Fruit fly (Drosophila melanogaster) whole organism, embryonic: Measurements from ENCODE around the gene CG11836.

Source experiments
- BEAF-32 ChIP-seq: fragments of 200-800 bp; sonication (Bioruptor generic); optimal IDR thresholded peaks from 3 replicates; lab custom pipeline; 2017; ENCODE audit warnings: missing biosample characterization, missing genetic modification characterization, mild to moderate bottlenecking, moderate library complexity, missing genetic modification reagents
- CG10565 ChIP-seq: fragments of 200-800 bp; sonication (Bioruptor generic); optimal IDR thresholded peaks from 3 replicates; lab custom pipeline; 2016; ENCODE audit warnings: missing biosample characterization, mild to moderate bottlenecking, missing genetic modification characterization
- CG11093 ChIP-seq: fragments of 200-800 bp; sonication (Bioruptor generic); IDR thresholded peaks from 3 replicates; pipeline ENCODE4 v1.3.6; 2022; ENCODE audit warnings: missing biosample characterization, missing genetic modification characterization
- CG11456 ChIP-seq: fragments of 200-800 bp; sonication (Bioruptor generic); IDR thresholded peaks from 3 replicates; pipeline ENCODE4 v1.3.6; 2022; ENCODE audit warnings: missing biosample characterization, missing genetic modification characterization
- CG12769 ChIP-seq: fragments of 200-800 bp; sonication (Bioruptor generic); optimal IDR thresholded peaks from 2 replicates; lab custom pipeline; 2019; ENCODE audit warnings: missing biosample characterization, mild to moderate bottlenecking, missing genetic modification characterization, moderate library complexity
- CG14050 ChIP-seq: fragments of 200-800 bp; sonication (Bioruptor generic); IDR thresholded peaks from 3 replicates; pipeline ENCODE4 v1.3.6; 2022; ENCODE audit warnings: missing biosample characterization, missing genetic modification characterization
- CG15601 ChIP-seq: fragments of 200-800 bp; sonication (Bioruptor generic); optimal IDR thresholded peaks from 3 replicates; lab custom pipeline; 2019; ENCODE audit warnings: missing biosample characterization, mild to moderate bottlenecking, missing genetic modification characterization, moderate library complexity
- CG17802 ChIP-seq: fragments of 200-800 bp; sonication (Bioruptor generic); optimal IDR thresholded peaks from 2 replicates; lab custom pipeline; 2018; ENCODE audit warnings: missing biosample characterization, mild to moderate bottlenecking, missing genetic modification characterization, moderate library complexity
- CG18011 ChIP-seq: fragments of 200-800 bp; sonication (Bioruptor generic); optimal IDR thresholded peaks from 2 replicates; lab custom pipeline; 2017; ENCODE audit warnings: missing biosample characterization, missing genetic modification characterization, mild to moderate bottlenecking, moderate library complexity, missing genotype
- CG2116 ChIP-seq: fragments of 200-800 bp; sonication (Bioruptor generic); optimal IDR thresholded peaks from 3 replicates; lab custom pipeline; 2018; ENCODE audit warnings: missing biosample characterization, mild to moderate bottlenecking, missing genetic modification characterization
- CG2678 ChIP-seq: fragments of 200-800 bp; sonication (Bioruptor generic); optimal IDR thresholded peaks from 3 replicates; lab custom pipeline; 2019; ENCODE audit warnings: missing biosample characterization, mild to moderate bottlenecking, missing genetic modification characterization, moderate library complexity
- CG32532 ChIP-seq: fragments of 200-800 bp; sonication (Bioruptor generic); IDR thresholded peaks from 2 replicates; pipeline ENCODE4 v1.3.6; 2022; ENCODE audit warnings: missing biosample characterization, missing genetic modification characterization
- CG4328 ChIP-seq: fragments of 200-800 bp; sonication (Bioruptor generic); optimal IDR thresholded peaks from 3 replicates; lab custom pipeline; 2017; ENCODE audit warnings: missing biosample characterization, missing genetic modification reagents, missing genetic modification characterization
- CG43689 ChIP-seq: fragments of 200-800 bp; sonication (Bioruptor generic); IDR thresholded peaks from 2 replicates; pipeline ENCODE4 v1.3.6; 2022; ENCODE audit warnings: missing biosample characterization, missing genetic modification characterization
- CG5245 ChIP-seq: fragments of 200-800 bp; sonication (Bioruptor generic); optimal IDR thresholded peaks from 3 replicates; lab custom pipeline; 2016; ENCODE audit warnings: missing biosample characterization, missing genetic modification characterization
- CG6683 ChIP-seq: fragments of 200-800 bp; sonication (Bioruptor generic); optimal IDR thresholded peaks from 2 replicates; lab custom pipeline; 2017; ENCODE audit warnings: missing biosample characterization, mild to moderate bottlenecking, missing genetic modification characterization, missing genetic modification reagents
- CG7556 ChIP-seq: fragments of 200-800 bp; sonication (Bioruptor generic); optimal IDR thresholded peaks from 2 replicates; lab custom pipeline; 2017; ENCODE audit warnings: missing biosample characterization, mild to moderate bottlenecking, missing genetic modification characterization
- CG7786 ChIP-seq: fragments of 200-800 bp; sonication (Bioruptor generic); optimal IDR thresholded peaks from 2 replicates; lab custom pipeline; 2016; ENCODE audit warnings: missing biosample characterization, missing genetic modification characterization
- CG7928 ChIP-seq: fragments of 200-800 bp; sonication (Bioruptor generic); optimal IDR thresholded peaks from 2 replicates; lab custom pipeline; 2017; ENCODE audit warnings: missing biosample characterization, mild to moderate bottlenecking, missing genetic modification characterization
- CG7963 ChIP-seq: fragments of 200-800 bp; sonication (Bioruptor generic); IDR thresholded peaks from 3 replicates; pipeline ENCODE4 v1.3.6; 2022; ENCODE audit warnings: missing biosample characterization, missing genetic modification characterization; ENCODE audit not compliant: partially characterized antibody
- CG9876 ChIP-seq: fragments of 200-800 bp; sonication (Bioruptor generic); optimal IDR thresholded peaks from 2 replicates; lab custom pipeline; 2016; ENCODE audit warnings: missing biosample characterization, missing genetic modification characterization
- CoRest ChIP-seq: fragments of 200-800 bp; sonication (Bioruptor generic); optimal IDR thresholded peaks from 3 replicates; lab custom pipeline; 2018; ENCODE audit warnings: missing biosample characterization, mild to moderate bottlenecking, missing genetic modification characterization, moderate library complexity
- ERR ChIP-seq: fragments of 200-800 bp; sonication (Bioruptor generic); optimal IDR thresholded peaks from 2 replicates; lab custom pipeline; 2016; ENCODE audit warnings: missing biosample characterization, missing genetic modification characterization
- HLH3B ChIP-seq: fragments of 200-800 bp; sonication (Bioruptor generic); IDR thresholded peaks from 2 replicates; pipeline ENCODE4 v1.3.6; 2022; ENCODE audit warnings: missing biosample characterization, missing genetic modification characterization
- Hmx ChIP-seq: fragments of 200-800 bp; sonication (Bioruptor generic); optimal IDR thresholded peaks from 2 replicates; lab custom pipeline; 2016; ENCODE audit warnings: missing biosample characterization, missing genetic modification characterization
- NFAT ChIP-seq: fragments of 200-800 bp; sonication (Bioruptor generic); IDR thresholded peaks from 2 replicates; pipeline ENCODE4 v1.3.6; 2022; ENCODE audit warnings: missing biosample characterization, missing genetic modification characterization
- Oli ChIP-seq: fragments of 200-800 bp; sonication (Bioruptor generic); optimal IDR thresholded peaks from 2 replicates; lab custom pipeline; 2018; ENCODE audit warnings: missing biosample characterization, mild to moderate bottlenecking, missing genetic modification characterization, moderate library complexity
- Ravus ChIP-seq: fragments of 200-800 bp; sonication (Bioruptor generic); IDR thresholded peaks from 2 replicates; pipeline ENCODE4 v1.3.6; 2022; ENCODE audit warnings: missing biosample characterization, missing genetic modification characterization
- Side ChIP-seq: fragments of 200-800 bp; sonication (Bioruptor generic); optimal IDR thresholded peaks from 2 replicates; lab custom pipeline; 2016; ENCODE audit warnings: missing biosample characterization, missing genetic modification characterization
- Vsx1 ChIP-seq: fragments of 200-800 bp; sonication (Bioruptor generic); optimal IDR thresholded peaks from 2 replicates; lab custom pipeline; 2017; ENCODE audit warnings: missing biosample characterization, mild to moderate bottlenecking, missing genetic modification characterization, missing genetic modification reagents
- YL-1 ChIP-seq: fragments of 200-800 bp; sonication (Bioruptor generic); optimal IDR thresholded peaks from 3 replicates; lab custom pipeline; 2017; ENCODE audit warnings: missing biosample characterization, mild to moderate bottlenecking, missing genetic modification characterization
- amos ChIP-seq: fragments of 200-800 bp; sonication (Bioruptor generic); IDR thresholded peaks from 2 replicates; pipeline ENCODE4 v1.3.6; 2022; ENCODE audit warnings: missing biosample characterization, missing genetic modification characterization; ENCODE audit not compliant: partially characterized antibody
- aop ChIP-seq: fragments of 200-800 bp; sonication (Bioruptor generic); IDR thresholded peaks from 2 replicates; pipeline ENCODE4 v1.3.6; 2022; ENCODE audit warnings: missing biosample characterization, missing genetic modification characterization
- bcd ChIP-seq: fragments of 200-800 bp; sonication (Bioruptor generic); optimal IDR thresholded peaks from 2 replicates; lab custom pipeline; 2017; ENCODE audit warnings: missing biosample characterization, mild to moderate bottlenecking, missing genetic modification characterization
- bowl ChIP-seq: fragments of 200-800 bp; sonication (Bioruptor generic); IDR thresholded peaks from 2 replicates; pipeline ENCODE4 v1.3.6; 2022; ENCODE audit warnings: missing biosample characterization, missing genetic modification characterization
- crol ChIP-seq: fragments of 200-800 bp; sonication (Bioruptor generic); IDR thresholded peaks from 2 replicates; pipeline ENCODE4 v1.3.6; 2022; ENCODE audit warnings: missing biosample characterization, missing genetic modification characterization
- dan ChIP-seq: fragments of 200-800 bp; sonication (Bioruptor generic); IDR thresholded peaks from 2 replicates; pipeline ENCODE4 v1.3.6; 2022; ENCODE audit warnings: missing biosample characterization, missing genetic modification characterization
- dati ChIP-seq: fragments of 200-800 bp; sonication (Bioruptor generic); IDR thresholded peaks from 2 replicates; pipeline ENCODE4 v1.3.6; 2022; ENCODE audit warnings: missing biosample characterization, missing genetic modification characterization
- disco-r ChIP-seq: fragments of 200-800 bp; sonication (Bioruptor generic); optimal IDR thresholded peaks from 2 replicates; lab custom pipeline; 2016; ENCODE audit warnings: missing biosample characterization, missing genetic modification characterization
- ems ChIP-seq: fragments of 200-800 bp; sonication (Bioruptor generic); optimal IDR thresholded peaks from 3 replicates; lab custom pipeline; 2016; ENCODE audit warnings: missing biosample characterization, missing genetic modification characterization
- hb ChIP-seq: fragments of 200-800 bp; sonication (Bioruptor generic); IDR thresholded peaks from 3 replicates; pipeline ENCODE4 v1.3.6; 2022; ENCODE audit warnings: missing biosample characterization, missing genetic modification characterization; ENCODE audit not compliant: partially characterized antibody
- knrl ChIP-seq: fragments of 200-800 bp; sonication (Bioruptor generic); IDR thresholded peaks from 3 replicates; pipeline ENCODE4 v1.3.6; 2022; ENCODE audit warnings: missing biosample characterization, missing genetic modification characterization; ENCODE audit not compliant: partially characterized antibody
- nau ChIP-seq: fragments of 200-800 bp; sonication (Bioruptor generic); optimal IDR thresholded peaks from 3 replicates; lab custom pipeline; 2017; ENCODE audit warnings: missing biosample characterization, mild to moderate bottlenecking, missing genetic modification characterization, missing genetic modification reagents
- nom ChIP-seq: fragments of 200-800 bp; sonication (Bioruptor generic); optimal IDR thresholded peaks from 2 replicates; lab custom pipeline; 2017; ENCODE audit warnings: missing biosample characterization, missing genetic modification characterization, mild to moderate bottlenecking, moderate library complexity, missing genetic modification reagents
- phol ChIP-seq: fragments of 200-800 bp; sonication (Bioruptor generic); optimal IDR thresholded peaks from 3 replicates; lab custom pipeline; 2018; ENCODE audit warnings: missing biosample characterization, mild to moderate bottlenecking, missing genetic modification characterization, moderate library complexity
- run ChIP-seq: fragments of 200-800 bp; sonication (Bioruptor generic); optimal IDR thresholded peaks from 3 replicates; lab custom pipeline; 2018; ENCODE audit warnings: missing biosample characterization, mild to moderate bottlenecking, missing genetic modification characterization
- seq ChIP-seq: fragments of 200-800 bp; sonication (Bioruptor generic); IDR thresholded peaks from 2 replicates; pipeline ENCODE4 v1.3.6; 2022; ENCODE audit warnings: missing biosample characterization, missing genetic modification characterization
- tgo ChIP-seq: fragments of 200-800 bp; sonication (Bioruptor generic); IDR thresholded peaks from 3 replicates; pipeline ENCODE4 v1.3.6; 2022; ENCODE audit warnings: missing biosample characterization, missing genetic modification characterization
- wor ChIP-seq: fragments of 200-800 bp; sonication (Bioruptor generic); IDR thresholded peaks from 2 replicates; pipeline ENCODE4 v1.3.6; 2022; ENCODE audit warnings: missing biosample characterization, missing genetic modification characterization

CG11836 gene

DNA sequence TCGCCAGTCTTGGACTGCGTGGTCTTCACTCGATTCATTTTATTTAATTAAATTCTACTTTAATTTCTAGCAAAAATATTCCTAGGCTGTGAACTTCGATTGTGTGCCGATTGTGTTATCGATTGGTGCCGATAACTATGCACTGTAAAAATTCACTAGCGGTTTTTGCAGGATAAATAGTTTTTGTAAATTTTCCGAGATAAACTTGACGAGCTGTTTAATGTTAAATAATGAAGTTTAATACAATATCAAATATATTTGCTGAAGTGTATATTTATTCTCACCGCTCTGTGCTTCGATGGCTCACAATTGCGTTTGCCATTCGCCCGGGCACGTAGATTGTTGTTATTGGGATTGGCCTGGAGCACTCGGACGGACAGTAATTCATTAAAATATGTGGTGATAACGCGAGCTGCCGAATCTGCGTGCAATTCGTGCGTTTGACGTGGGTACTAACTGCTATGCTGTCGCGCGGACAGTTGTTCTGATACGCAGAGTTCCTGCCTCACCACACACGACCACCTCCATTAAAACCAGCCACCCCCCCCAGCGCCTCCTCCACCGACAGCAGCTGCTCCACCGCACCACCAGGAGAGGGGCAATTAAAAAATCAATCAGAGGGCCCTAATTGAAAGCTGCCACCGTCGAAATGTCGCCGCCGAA lies 45.9 kb upstream of the CG11836 start, which contains the start of the genes EMC6 and Hr96 (continued):
- peak; percentile 68 for TF ChIP-seq CG7928 (GFP tag; lab: Kevin White, UChicago)
- peak; percentile 67 for TF ChIP-seq CG10565 (GFP tag; lab: Kevin White, UChicago)
- TF ChIP-seq ems (GFP tag; lab: Kevin White, UChicago): peak; percentile 96
- TF ChIP-seq CoRest (tag; lab: Kevin White, UChicago): peak; percentile 94
- TF ChIP-seq CG15601 (tag; lab: Kevin White, UChicago): peak; percentile 84
- TF ChIP-seq nom (GFP tag; lab: Kevin White, UChicago): peak; percentile 80
- TF ChIP-seq BEAF-32: peak; percentile 66
- peak; percentile 75; the same call in 2 of the 3 replicates for TF ChIP-seq CG11093
- TF ChIP-seq Hmx (GFP tag; lab: Kevin White, UChicago): peak; percentile 75
- TF ChIP-seq Side (GFP tag; lab: Kevin White, UChicago): peak; percentile 92
- TF ChIP-seq CG11456 (GFP tag; lab: Robert Waterston, UW): peak; percentile 97
- peak; percentile 79 for TF ChIP-seq wor
- peak; percentile 87 for TF ChIP-seq Oli
- TF ChIP-seq NFAT (GFP tag; lab: Robert Waterston, UW): peak; percentile 97
- TF ChIP-seq CG6683 (GFP tag; lab: Kevin White, UChicago): peak; percentile 83
- TF ChIP-seq aop: peak; percentile 84
- peak; percentile 94 for TF ChIP-seq phol (tag; lab: Kevin White, UChicago)
- peak; percentile 98 for TF ChIP-seq CG12769 (tag; lab: Kevin White, UChicago)
- TF ChIP-seq amos: peak; percentile 63
- peak; percentile 92 for TF ChIP-seq tgo (GFP tag; lab: Robert Waterston, UW)
- TF ChIP-seq knrl (GFP tag; lab: Robert Waterston, UW): peak; percentile 69
- TF ChIP-seq bowl (GFP tag; lab: Robert Waterston, UW): peak; percentile 71; the same call in 1 of the 2 replicates
- peak; percentile 92 for TF ChIP-seq Vsx1
- peak; percentile 94 for TF ChIP-seq bcd (GFP tag; lab: Kevin White, UChicago)
- TF ChIP-seq CG14050 (GFP tag; lab: Robert Waterston, UW): peak; percentile 91
- peak; percentile 93 for TF ChIP-seq CG2678 (tag; lab: Kevin White, UChicago)
- peak; percentile 92 for TF ChIP-seq CG7786
- TF ChIP-seq seq: peak; percentile 89
- peak; percentile 61; the same call in 2 of the 3 replicates for TF ChIP-seq hb (GFP tag; lab: Robert Waterston, UW)
- TF ChIP-seq ERR (GFP tag; lab: Kevin White, UChicago): peak; percentile 82
- TF ChIP-seq run (tag; lab: Kevin White, UChicago): peak; percentile 76
- TF ChIP-seq CG4328 (GFP tag; lab: Kevin White, UChicago): peak; percentile 87
- peak; percentile 74; the same call in 1 of the 2 replicates for TF ChIP-seq dati
- peak; percentile 82 for TF ChIP-seq CG17802 (tag; lab: Kevin White, UChicago)
- peak; percentile 89 for TF ChIP-seq CG5245 (GFP tag; lab: Kevin White, UChicago)
- peak; percentile 97 for TF ChIP-seq CG32532 (GFP tag; lab: Robert Waterston, UW)
- peak; percentile 79 for TF ChIP-seq CG43689 (GFP tag; lab: Robert Waterston, UW)
- peak; percentile 91 for TF ChIP-seq CG7556 (GFP tag; lab: Kevin White, UChicago)
- TF ChIP-seq disco-r (GFP tag; lab: Kevin White, UChicago): peak; percentile 86
- peak; percentile 83 for TF ChIP-seq CG18011
- TF ChIP-seq CG7963 (GFP tag; lab: Robert Waterston, UW): peak; percentile 82
- peak; percentile 76 for TF ChIP-seq Ravus (GFP tag; lab: Robert Waterston, UW)
- peak; percentile 82 for TF ChIP-seq CG9876 (GFP tag; lab: Kevin White, UChicago)
- TF ChIP-seq CG2116 (GFP tag; lab: Kevin White, UChicago): peak; percentile 86
- peak; percentile 92 for TF ChIP-seq HLH3B (GFP tag; lab: Robert Waterston, UW)
- peak; percentile 95 for TF ChIP-seq crol (GFP tag; lab: Robert Waterston, UW)
- TF ChIP-seq nau: no peak
- peak; percentile 96 for TF ChIP-seq YL-1 (GFP tag; lab: Kevin White, UChicago)
- TF ChIP-seq dan: peak; percentile 65
